Fruit fly (Drosophila melanogaster) whole organism: Measurements from ENCODE around the gene CG12290.

Source experiments
- CG8478 ChIP-seq: fragments of >200 bp; optimal IDR thresholded peaks from 2 replicates; lab custom pipeline; 2018; ENCODE audit warnings: inconsistent platforms
- Dll ChIP-seq: fragments of >200 bp; optimal IDR thresholded peaks from 2 replicates; lab custom pipeline; 2017
- EcR ChIP-seq, 2 experiments: fragments of >200 bp; optimal IDR thresholded peaks; 2 replicates each; lab custom pipeline; 2017; ENCODE audit warnings: missing biosample characterization in 2 of 2, missing genetic modification characterization in 2 of 2, missing genetic modification reagents in 2 of 2
- pan ChIP-seq: fragments of >200 bp; optimal IDR thresholded peaks from 2 replicates; lab custom pipeline; 2017
- psq ChIP-seq: fragments of >200 bp; optimal IDR thresholded peaks from 2 replicates; lab custom pipeline; 2017
- usp ChIP-seq: fragments of >200 bp; optimal IDR thresholded peaks from 2 replicates; lab custom pipeline; 2017; ENCODE audit warnings: missing biosample characterization, missing genetic modification characterization, mixed read lengths

DNA sequence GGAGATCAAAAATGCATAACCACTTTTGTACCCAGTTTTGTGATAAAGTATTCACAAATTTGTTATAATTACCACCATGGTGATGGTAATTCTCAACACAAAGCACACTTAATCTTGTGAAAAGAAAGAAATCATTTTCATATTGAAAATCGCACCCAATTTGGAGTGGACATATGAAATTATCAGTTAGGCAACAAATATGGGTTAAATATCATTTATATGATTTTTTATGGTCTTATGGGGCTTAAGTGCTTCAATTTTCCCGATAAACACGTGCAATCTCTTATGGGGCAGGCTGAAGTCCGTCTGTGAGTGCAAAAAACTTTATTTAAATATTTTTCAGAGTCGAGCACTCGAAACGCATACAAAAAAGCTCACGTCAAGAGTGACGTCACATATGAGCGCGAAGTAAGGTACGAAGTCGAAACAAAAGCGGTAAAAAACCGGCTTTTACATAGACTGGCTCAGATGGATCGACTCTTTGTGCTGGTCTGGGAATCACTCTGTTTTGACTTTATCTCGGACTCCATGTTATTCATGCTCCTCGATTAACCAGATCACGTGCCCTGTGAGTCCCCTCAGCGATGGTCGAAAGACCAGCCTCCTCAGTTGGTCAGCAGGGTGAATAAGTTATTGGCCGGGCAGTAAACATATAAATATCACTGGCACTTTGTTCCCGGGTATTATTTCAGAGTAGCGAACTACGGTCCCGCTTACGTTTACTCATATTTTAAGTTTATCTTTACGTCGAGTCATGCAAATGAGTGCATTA lies 3.4 kb upstream of the CG12290 start:
- no peak for TF ChIP-seq Dll (lab: Kevin White, UChicago)
- no peak for TF ChIP-seq EcR (GFP tag; optimal IDR thresholded peaks at IDR 0.05; lab: Kevin White, UChicago)
- TF ChIP-seq pan (lab: Kevin White, UChicago) = no peak
- no peak for TF ChIP-seq CG8478 (lab: Kevin White, UChicago)
- TF ChIP-seq usp (GFP tag; lab: Kevin White, UChicago) = no peak
- no peak for TF ChIP-seq psq
